Worm (Caenorhabditis elegans) whole organism, L3 larva: ENCODE data around the gene C06E4.3.
"Not testable (repeated sequence)": the region's sequence is repeated elsewhere in the genome, so short reads cannot be mapped to it uniquely, and the experiment has no call there.

ENCODE experiments used
- egl-27 ChIP-seq: sonication (generic microtip); optimal IDR thresholded peaks from 4 replicates; lab custom pipeline; 2017; ENCODE audit warnings: missing biosample characterization, missing genetic modification reagents, missing genetic modification characterization
- jun-1 ChIP-seq: fragments of 150-350 bp; optimal IDR thresholded peaks from 2 replicates; lab custom pipeline; 2014; ENCODE audit warnings: missing biosample characterization, missing genetic modification reagents, missing genetic modification characterization
- unc-62 ChIP-seq: fragments of 150-350 bp; sonication (generic microtip); optimal IDR thresholded peaks from 4 replicates; lab custom pipeline; 2014; ENCODE audit warnings: missing biosample characterization, missing genetic modification reagents, missing genetic modification characterization

ce11 chrIV:7247243-7247642, 13.4 kb upstream of the C06E4.3 start, which contains the start of gene D2024.1:
- not testable (repeated sequence) for TF ChIP-seq egl-27; jun-1 (tag; lab: Kevin White, UChicago); unc-62
